Fruit fly (Drosophila melanogaster) whole organism, embryonic: Measurements from ENCODE around the gene CG10996.

Source experiments
- ATbp ChIP-seq: fragments of 200-800 bp; sonication (Bioruptor generic); optimal IDR thresholded peaks from 2 replicates; lab custom pipeline; 2017; ENCODE audit warnings: missing biosample characterization, mild to moderate bottlenecking, missing genetic modification characterization, missing genetic modification reagents
- B-H2 ChIP-seq: fragments of 200-800 bp; sonication (Bioruptor generic); optimal IDR thresholded peaks from 2 replicates; lab custom pipeline; 2018; ENCODE audit warnings: missing biosample characterization, mild to moderate bottlenecking, missing genetic modification characterization
- CG12769 ChIP-seq: fragments of 200-800 bp; sonication (Bioruptor generic); optimal IDR thresholded peaks from 2 replicates; lab custom pipeline; 2019; ENCODE audit warnings: missing biosample characterization, mild to moderate bottlenecking, missing genetic modification characterization, moderate library complexity
- CG13424 ChIP-seq: fragments of 200-800 bp; sonication (Bioruptor generic); optimal IDR thresholded peaks from 2 replicates; lab custom pipeline; 2019; ENCODE audit warnings: missing biosample characterization, mild to moderate bottlenecking, missing genetic modification characterization, moderate library complexity
- CG15269 ChIP-seq: fragments of 200-800 bp; sonication (Bioruptor generic); optimal IDR thresholded peaks from 2 replicates; lab custom pipeline; 2018; ENCODE audit warnings: missing biosample characterization, mild to moderate bottlenecking, missing genetic modification characterization, moderate library complexity
- CG15514 ChIP-seq: fragments of 200-800 bp; sonication (Bioruptor generic); optimal IDR thresholded peaks from 3 replicates; lab custom pipeline; 2017; ENCODE audit warnings: missing biosample characterization, missing genetic modification characterization, mild to moderate bottlenecking, moderate library complexity, missing genetic modification reagents
- CG16813 ChIP-seq: fragments of 200-800 bp; sonication (Bioruptor generic); IDR thresholded peaks from 3 replicates; pipeline ENCODE4 v1.3.6; 2022; ENCODE audit warnings: missing biosample characterization, missing genetic modification characterization; ENCODE audit not compliant: partially characterized antibody
- CG17568 ChIP-seq: fragments of 200-800 bp; sonication (Bioruptor generic); optimal IDR thresholded peaks from 2 replicates; lab custom pipeline; 2018; ENCODE audit warnings: missing biosample characterization, mild to moderate bottlenecking, missing genetic modification characterization, moderate library complexity
- CG18619 ChIP-seq: fragments of 200-800 bp; sonication (Bioruptor generic); optimal IDR thresholded peaks from 3 replicates; lab custom pipeline; 2017; ENCODE audit warnings: missing biosample characterization, mild to moderate bottlenecking, missing genetic modification characterization
- CG3407 ChIP-seq: fragments of 200-800 bp; sonication (Bioruptor generic); optimal IDR thresholded peaks from 2 replicates; lab custom pipeline; 2018; ENCODE audit warnings: missing biosample characterization, mild to moderate bottlenecking, missing genetic modification characterization
- CG3995 ChIP-seq: fragments of 200-800 bp; sonication (Bioruptor generic); optimal IDR thresholded peaks from 3 replicates; lab custom pipeline; 2016; ENCODE audit warnings: missing biosample characterization, missing genetic modification characterization
- CG4282 ChIP-seq: fragments of 200-800 bp; sonication (Bioruptor generic); optimal IDR thresholded peaks from 2 replicates; lab custom pipeline; 2016; ENCODE audit warnings: missing biosample characterization, missing genetic modification characterization
- CG4360 ChIP-seq: fragments of 200-800 bp; sonication (Bioruptor generic); IDR thresholded peaks from 2 replicates; pipeline ENCODE4 v1.3.6; 2022; ENCODE audit warnings: missing biosample characterization, missing genetic modification characterization
- CG6765 ChIP-seq: fragments of 200-800 bp; sonication (Bioruptor generic); optimal IDR thresholded peaks from 3 replicates; lab custom pipeline; 2017; ENCODE audit warnings: missing biosample characterization, mild to moderate bottlenecking, missing genetic modification characterization
- CG6854 ChIP-seq: fragments of 200-800 bp; sonication (Bioruptor generic); optimal IDR thresholded peaks from 3 replicates; lab custom pipeline; 2017; ENCODE audit warnings: missing biosample characterization, mild to moderate bottlenecking, missing genetic modification characterization
- CG8924 ChIP-seq: fragments of 200-800 bp; optimal IDR thresholded peaks from 3 replicates; lab custom pipeline; 2019; ENCODE audit warnings: missing biosample characterization, mild to moderate bottlenecking, missing genetic modification characterization, moderate library complexity
- CG9727 ChIP-seq: fragments of 200-800 bp; sonication (Bioruptor generic); optimal IDR thresholded peaks from 3 replicates; lab custom pipeline; 2017; ENCODE audit warnings: missing biosample characterization, mild to moderate bottlenecking, missing genetic modification characterization
- CrebB ChIP-seq: fragments of 200-800 bp; sonication (Bioruptor generic); optimal IDR thresholded peaks from 3 replicates; lab custom pipeline; 2018; ENCODE audit warnings: missing biosample characterization, mild to moderate bottlenecking, missing genetic modification characterization
- D ChIP-seq, 2 experiments: fragments of 200-800 bp in 1 of 2; fragments of >200 bp in 1 of 2; sonication (Bioruptor generic) in 1 of 2; optimal IDR thresholded peaks; 2 replicates in 1 of 2; 3 replicates in 1 of 2; lab custom pipeline; 2017; ENCODE audit warnings: mild to moderate bottlenecking in 1 of 2, missing biosample characterization in 1 of 2, missing genetic modification characterization in 1 of 2, missing genetic modification reagents in 1 of 2
- D19B ChIP-seq: fragments of 200-800 bp; sonication (Bioruptor generic); optimal IDR thresholded peaks from 2 replicates; lab custom pipeline; 2017; ENCODE audit warnings: missing biosample characterization, mild to moderate bottlenecking, missing genetic modification characterization
- Drgx ChIP-seq: fragments of 200-800 bp; sonication (Bioruptor generic); IDR thresholded peaks from 2 replicates; pipeline ENCODE4 v1.3.6; 2022; ENCODE audit warnings: missing biosample characterization, missing genetic modification characterization
- Elba2 ChIP-seq: fragments of 200-800 bp; sonication (Bioruptor generic); optimal IDR thresholded peaks from 3 replicates; lab custom pipeline; 2016; ENCODE audit warnings: missing biosample characterization, missing genetic modification characterization
- Ets65A ChIP-seq: fragments of 200-800 bp; sonication (Bioruptor generic); peaks from one replicate; lab custom pipeline; 2016; ENCODE audit warnings: missing biosample characterization, missing genetic modification characterization
- Hmr ChIP-seq: fragments of 200-800 bp; sonication (Bioruptor generic); optimal IDR thresholded peaks from 3 replicates; lab custom pipeline; 2017; ENCODE audit warnings: mild to moderate bottlenecking, missing biosample characterization, missing genetic modification reagents, missing genetic modification characterization
- Hr51 ChIP-seq, 2 experiments: fragments of 200-800 bp; sonication (Bioruptor generic); optimal IDR thresholded peaks; 2 replicates in 1 of 2; 3 replicates in 1 of 2; lab custom pipeline; 2016 to 2018; ENCODE audit warnings: missing biosample characterization in 2 of 2, missing genetic modification characterization in 2 of 2, mild to moderate bottlenecking in 1 of 2, moderate library complexity in 1 of 2
- MBD-R2 ChIP-seq: fragments of 200-800 bp; sonication (Bioruptor generic); IDR thresholded peaks from 2 replicates; pipeline ENCODE4 v1.3.6; 2022; ENCODE audit warnings: missing biosample characterization, missing genetic modification characterization
- MESR4 ChIP-seq: fragments of 200-800 bp; sonication (Bioruptor generic); optimal IDR thresholded peaks from 2 replicates; lab custom pipeline; 2018; ENCODE audit warnings: missing biosample characterization, mild to moderate bottlenecking, missing genetic modification characterization, moderate library complexity
- Meics ChIP-seq: fragments of 200-800 bp; sonication (Bioruptor generic); optimal IDR thresholded peaks from 2 replicates; lab custom pipeline; 2017; ENCODE audit warnings: missing biosample characterization, mild to moderate bottlenecking, missing genetic modification characterization
- NC2β ChIP-seq: fragments of 200-800 bp; sonication (Bioruptor generic); optimal IDR thresholded peaks from 2 replicates; lab custom pipeline; 2016; ENCODE audit warnings: missing biosample characterization, missing genetic modification characterization
- Ptx1 ChIP-seq: fragments of 200-800 bp; sonication (Bioruptor generic); IDR thresholded peaks from 2 replicates; pipeline ENCODE4 v1.3.6; 2022; ENCODE audit warnings: missing biosample characterization, missing genetic modification characterization
- Rfx ChIP-seq: fragments of 200-800 bp; sonication (Bioruptor generic); IDR thresholded peaks from 2 replicates; pipeline ENCODE4 v1.3.6; 2022; ENCODE audit warnings: missing biosample characterization, missing genetic modification characterization
- Sin3A ChIP-seq: fragments of >200 bp; optimal IDR thresholded peaks from 2 replicates; lab custom pipeline; 2018
- Spps ChIP-seq: fragments of 200-800 bp; sonication (Bioruptor generic); optimal IDR thresholded peaks from 2 replicates; lab custom pipeline; 2018; ENCODE audit warnings: missing biosample characterization, mild to moderate bottlenecking, missing genetic modification characterization
- Tbp ChIP-seq: fragments of >200 bp; optimal IDR thresholded peaks from 2 replicates; lab custom pipeline; 2018; ENCODE audit warnings: missing biosample characterization, missing genetic modification characterization
- Xrp1 ChIP-seq: fragments of 200-800 bp; sonication (Bioruptor generic); IDR thresholded peaks from 2 replicates; pipeline ENCODE4 v1.3.6; 2022; ENCODE audit warnings: missing biosample characterization, missing genetic modification characterization
- amos ChIP-seq: fragments of 200-800 bp; sonication (Bioruptor generic); IDR thresholded peaks from 2 replicates; pipeline ENCODE4 v1.3.6; 2022; ENCODE audit warnings: missing biosample characterization, missing genetic modification characterization; ENCODE audit not compliant: partially characterized antibody
- ase ChIP-seq: fragments of 200-800 bp; sonication (Bioruptor generic); IDR thresholded peaks from 3 replicates; pipeline ENCODE4 v1.3.6; 2022; ENCODE audit warnings: missing biosample characterization, missing genetic modification characterization
- chn ChIP-seq: fragments of 200-800 bp; sonication (Bioruptor generic); optimal IDR thresholded peaks from 2 replicates; lab custom pipeline; 2016; ENCODE audit warnings: missing biosample characterization, missing genetic modification characterization
- emc ChIP-seq: fragments of 200-800 bp; sonication (Bioruptor generic); optimal IDR thresholded peaks from 2 replicates; lab custom pipeline; 2016; ENCODE audit warnings: missing biosample characterization, missing genetic modification characterization
- fu2 ChIP-seq: fragments of 200-800 bp; sonication (Bioruptor generic); optimal IDR thresholded peaks from 2 replicates; lab custom pipeline; 2016; ENCODE audit warnings: missing biosample characterization, missing genetic modification characterization
- hb ChIP-seq: fragments of 200-800 bp; sonication (Bioruptor generic); IDR thresholded peaks from 3 replicates; pipeline ENCODE4 v1.3.6; 2022; ENCODE audit warnings: missing biosample characterization, missing genetic modification characterization; ENCODE audit not compliant: partially characterized antibody
- odd ChIP-seq: fragments of 200-800 bp; sonication (Bioruptor generic); optimal IDR thresholded peaks from 2 replicates; lab custom pipeline; 2017; ENCODE audit warnings: missing biosample characterization, mild to moderate bottlenecking, missing genetic modification characterization
- org-1 ChIP-seq: fragments of 200-800 bp; sonication (Bioruptor generic); optimal IDR thresholded peaks from 2 replicates; lab custom pipeline; 2017; ENCODE audit warnings: missing biosample characterization, missing genetic modification characterization
- pan ChIP-seq, 4 experiments: fragments of >200 bp in 3 of 4; fragments of 200-800 bp in 1 of 4; sonication (Bioruptor generic) in 1 of 4; optimal IDR thresholded peaks in 3 of 4; IDR thresholded peaks in 1 of 4; 2 replicates each; pipeline versions ENCODE4 v1.3.6 to Lab custom; 2017 to 2022; ENCODE audit warnings: missing biosample characterization in 2 of 4, missing genetic modification characterization in 2 of 4, mixed read lengths in 1 of 4
- sna ChIP-seq: fragments of 200-800 bp; sonication (Bioruptor generic); IDR thresholded peaks from 2 replicates; pipeline ENCODE4 v1.3.6; 2022; ENCODE audit warnings: missing biosample characterization, missing genetic modification characterization; ENCODE audit not compliant: partially characterized antibody
- tin ChIP-seq: fragments of 200-800 bp; sonication (Bioruptor generic); optimal IDR thresholded peaks from 3 replicates; lab custom pipeline; 2016; ENCODE audit warnings: missing biosample characterization, missing genetic modification characterization
- vfl ChIP-seq: fragments of 200-800 bp; sonication (Bioruptor generic); optimal IDR thresholded peaks from 2 replicates; lab custom pipeline; 2016; ENCODE audit warnings: missing biosample characterization, missing genetic modification characterization
- vvl ChIP-seq: fragments of 200-800 bp; sonication (Bioruptor generic); IDR thresholded peaks from 2 replicates; pipeline ENCODE4 v1.3.6; 2022; ENCODE audit warnings: missing biosample characterization, missing genetic modification characterization
- z ChIP-seq: fragments of 200-800 bp; sonication (Bioruptor generic); IDR thresholded peaks from 3 replicates; pipeline ENCODE4 v1.3.6; 2022; ENCODE audit warnings: missing biosample characterization, missing genetic modification characterization

The CG10996 gene

dm6 chrX:13755152-13755557, 42.3 kb downstream of the CG10996 start, which contains the start of gene Pdcd4 (continued):
- TF ChIP-seq Elba2 (GFP tag; lab: Kevin White, UChicago) (no peak), Ptx1 (GFP tag; lab: Robert Waterston, UW) (no peak), CG15269 (peak; percentile 23), CG3995 (GFP tag; lab: Kevin White, UChicago) (no peak), CG9727 (GFP tag; lab: Kevin White, UChicago) (peak; percentile 1), D (optimal IDR thresholded peaks at IDR 0.05; lab: Kevin White, UChicago) (no peak), D (GFP tag; optimal IDR thresholded peaks at IDR 0.05; lab: Kevin White, UChicago) (no peak), ATbp (GFP tag; lab: Kevin White, UChicago) (no peak), pan (optimal IDR thresholded peaks at IDR 0.05; lab: Kevin White, UChicago) (no peak), pan (GFP tag; optimal IDR thresholded peaks at IDR 0.05 in 1 of 2, IDR thresholded peaks at IDR 0.05 in 1 of 2) (no peak), Meics (GFP tag; lab: Kevin White, UChicago) (no peak), CG16813 (GFP tag; lab: Robert Waterston, UW) (0 out of 3 replicates have a peak, but pooled peaks have one; percentile 21), Sin3A (lab: Kevin White, UChicago) (no peak), CG15514 (peak; percentile 66), CG3407 (GFP tag; lab: Kevin White, UChicago) (no peak), CG13424 (tag; lab: Kevin White, UChicago) (no peak), CG17568 (GFP tag; lab: Kevin White, UChicago) (peak; percentile 8), fu2 (GFP tag; lab: Kevin White, UChicago) (no peak), CG12769 (tag; lab: Kevin White, UChicago) (peak; percentile 44), ase (GFP tag; lab: Robert Waterston, UW) (0 out of 3 replicates have a peak, but pooled peaks have one; percentile 16), emc (GFP tag; lab: Kevin White, UChicago) (no peak), Ets65A (GFP tag; lab: Kevin White, UChicago) (peak; percentile 57), CrebB (no peak), sna (GFP tag; lab: Robert Waterston, UW) (no peak), B-H2 (GFP tag; lab: Kevin White, UChicago) (peak; percentile 11), NC2β (GFP tag; lab: Kevin White, UChicago) (peak; percentile 40), hb (GFP tag; lab: Robert Waterston, UW) (no peak; the same call in 2 of the 3 replicates), CG8924 (tag; lab: Kevin White, UChicago) (peak; percentile 44), vvl (GFP tag; lab: Robert Waterston, UW) (peak; percentile 26; the same call in 1 of the 2 replicates), odd (GFP tag; lab: Kevin White, UChicago) (no peak), Xrp1 (GFP tag; lab: Robert Waterston, UW) (0 out of 2 replicates have a peak, but pooled peaks have one; percentile 26), CG6765 (GFP tag; lab: Kevin White, UChicago) (no peak), Rfx (GFP tag; lab: Robert Waterston, UW) (peak; percentile 49; the same call in 1 of the 2 replicates), org-1 (GFP tag; lab: Kevin White, UChicago) (no peak), CG4360 (no peak; the same call in 1 of the 2 replicates), chn (GFP tag; lab: Kevin White, UChicago) (peak; percentile 20), tin (GFP tag; lab: Kevin White, UChicago) (no peak), CG6854 (GFP tag; lab: Kevin White, UChicago) (no peak), D19B (no peak), z (GFP tag; lab: Robert Waterston, UW) (no peak), CG18619 (GFP tag; lab: Kevin White, UChicago) (no peak), amos (no peak; the same call in 1 of the 2 replicates), CG4282 (GFP tag; lab: Kevin White, UChicago) (peak; percentile 43), Hmr (GFP tag; lab: Kevin White, UChicago) (peak; percentile 49), MBD-R2 (GFP tag; lab: Robert Waterston, UW) (no peak), vfl (no peak), Hr51 (GFP tag; optimal IDR thresholded peaks at IDR 0.05; lab: Kevin White, UChicago) (peak in 1 of 2 experiments; percentile 23), Tbp (GFP tag; lab: Kevin White, UChicago) (peak; percentile 87), Spps (tag; lab: Kevin White, UChicago) (no peak), MESR4 (GFP tag; lab: Kevin White, UChicago) (peak; percentile 12), Drgx (GFP tag; lab: Robert Waterston, UW) (peak; percentile 25; the same call in 1 of the 2 replicates)
